Worm (Caenorhabditis elegans) whole organism, L1 larva: Measurements from ENCODE around the gene gst-12.

ENCODE experiments used
- C04F5.9 ChIP-seq: sonication (generic microtip); optimal IDR thresholded peaks from 2 replicates; lab custom pipeline; 2016; ENCODE audit warnings: missing genetic modification characterization, missing compliant biosample characterization
- C16A3.4 ChIP-seq: fragments of 150-350 bp; optimal IDR thresholded peaks from 2 replicates; lab custom pipeline; 2014; ENCODE audit warnings: missing biosample characterization, missing genetic modification characterization
- alr-1 ChIP-seq: fragments of 200-800 bp; sonication (Bioruptor generic); optimal IDR thresholded peaks from 2 replicates; lab custom pipeline; 2018; ENCODE audit warnings: borderline replicate concordance, mild to moderate bottlenecking, missing genetic modification characterization, missing compliant biosample characterization
- aly-2 ChIP-seq: fragments of 150-350 bp; optimal IDR thresholded peaks from 2 replicates; lab custom pipeline; 2014; ENCODE audit warnings: missing biosample characterization, missing genetic modification characterization
- ama-1 ChIP-seq: fragments of 150-350 bp; optimal IDR thresholded peaks from 2 replicates; lab custom pipeline; 2014
- ceh-63 ChIP-seq: fragments of 200-800 bp; sonication (Bioruptor generic); optimal IDR thresholded peaks from 2 replicates; lab custom pipeline; 2018; ENCODE audit warnings: mild to moderate bottlenecking, missing genetic modification characterization, missing compliant biosample characterization
- ceh-88 ChIP-seq: fragments of 200-800 bp; sonication (Bioruptor generic); IDR thresholded peaks from 2 replicates; pipeline ENCODE4 v1.3.6; 2022; ENCODE audit warnings: missing genetic modification characterization, missing compliant biosample characterization
- ceh-90 ChIP-seq: sonication (generic microtip); optimal IDR thresholded peaks from 2 replicates; lab custom pipeline; 2016; ENCODE audit warnings: missing genetic modification characterization, missing compliant biosample characterization
- dsc-1 ChIP-seq: sonication (generic microtip); optimal IDR thresholded peaks from 2 replicates; lab custom pipeline; 2016; ENCODE audit warnings: mild to moderate bottlenecking, missing genetic modification characterization, missing compliant biosample characterization
- efl-3 ChIP-seq: fragments of 200-800 bp; sonication (Bioruptor generic); optimal IDR thresholded peaks from 2 replicates; lab custom pipeline; 2018; ENCODE audit warnings: mild to moderate bottlenecking, missing genetic modification characterization, missing compliant biosample characterization
- elt-2 ChIP-seq: sonication (generic microtip); optimal IDR thresholded peaks from 2 replicates; lab custom pipeline; 2016; ENCODE audit warnings: missing genetic modification characterization, mild to moderate bottlenecking, inconsistent platforms, missing compliant biosample characterization, missing genetic modification reagents
- elt-3 ChIP-seq, 6 experiments: fragments of 150-350 bp in 1 of 6; sonication (generic microtip); optimal IDR thresholded peaks; 2 replicates each; lab custom pipeline; 2017 to 2018; ENCODE audit warnings: missing biosample characterization in 6 of 6, missing genetic modification characterization in 6 of 6, inconsistent platforms in 1 of 6
- ets-5 ChIP-seq: fragments of 200-800 bp; sonication (Bioruptor generic); IDR thresholded peaks from 2 replicates; pipeline ENCODE4 v1.3.6; 2022; ENCODE audit warnings: missing genetic modification characterization, missing compliant biosample characterization
- fkh-10 ChIP-seq: sonication (generic microtip); optimal IDR thresholded peaks from 2 replicates; lab custom pipeline; 2017; ENCODE audit warnings: missing biosample characterization, missing genetic modification reagents, missing genetic modification characterization
- grh-1 ChIP-seq: fragments of 200-800 bp; sonication (Bioruptor generic); IDR thresholded peaks from 2 replicates; pipeline ENCODE4 v1.3.6; 2022; ENCODE audit warnings: missing genetic modification reagents, missing genetic modification characterization, missing compliant biosample characterization
- hlh-17 ChIP-seq: fragments of 200-800 bp; sonication (Bioruptor generic); optimal IDR thresholded peaks from 2 replicates; lab custom pipeline; 2018; ENCODE audit warnings: missing genetic modification characterization, mild to moderate bottlenecking, missing compliant biosample characterization, moderate library complexity, borderline replicate concordance
- hpl-2 ChIP-seq: fragments of 150-350 bp; optimal IDR thresholded peaks from 2 replicates; lab custom pipeline; 2014; ENCODE audit warnings: missing biosample characterization, missing genetic modification reagents, missing genetic modification characterization
- irx-1 ChIP-seq: sonication (generic microtip); optimal IDR thresholded peaks from 2 replicates; lab custom pipeline; 2016; ENCODE audit warnings: missing genetic modification characterization, missing compliant biosample characterization
- isw-1 ChIP-seq: fragments of 200-800 bp; sonication (Bioruptor generic); IDR thresholded peaks from 2 replicates; pipeline ENCODE4 v1.3.6; 2022; ENCODE audit warnings: missing genetic modification characterization, missing compliant biosample characterization
- jun-1 ChIP-seq: fragments of 150-350 bp; optimal IDR thresholded peaks from 2 replicates; lab custom pipeline; 2014; ENCODE audit warnings: missing biosample characterization, missing genetic modification reagents, missing genetic modification characterization
- lin-13 ChIP-seq: fragments of 150-350 bp; optimal IDR thresholded peaks from 2 replicates; lab custom pipeline; 2014; ENCODE audit warnings: missing biosample characterization, missing genetic modification reagents, missing genetic modification characterization
- lin-14 ChIP-seq: fragments of 200-800 bp; sonication (Bioruptor generic); optimal IDR thresholded peaks from 2 replicates; lab custom pipeline; 2018; ENCODE audit warnings: mild to moderate bottlenecking, missing genetic modification characterization, moderate library complexity, missing compliant biosample characterization
- lin-39 ChIP-seq: fragments of 150-350 bp; optimal IDR thresholded peaks from 2 replicates; lab custom pipeline; 2014; ENCODE audit warnings: missing biosample characterization, missing genetic modification reagents, missing genetic modification characterization
- lir-3 ChIP-seq: sonication (generic microtip); optimal IDR thresholded peaks from 2 replicates; lab custom pipeline; 2016; ENCODE audit warnings: mild to moderate bottlenecking, missing genetic modification characterization, moderate library complexity, missing compliant biosample characterization; ENCODE audit not compliant: poor library complexity
- lsy-2 ChIP-seq, 2 experiments: fragments of 150-350 bp; optimal IDR thresholded peaks; 2 replicates each; lab custom pipeline; 2014; ENCODE audit warnings: missing biosample characterization in 2 of 2, missing genetic modification characterization in 2 of 2
- mdl-1 ChIP-seq, 2 experiments: fragments of 150-350 bp; optimal IDR thresholded peaks; 2 replicates each; lab custom pipeline; 2014 to 2017; ENCODE audit warnings: missing biosample characterization in 2 of 2, missing genetic modification characterization in 2 of 2, inconsistent platforms in 1 of 2
- mef-2 ChIP-seq: fragments of 150-350 bp; optimal IDR thresholded peaks from 2 replicates; lab custom pipeline; 2014; ENCODE audit warnings: missing biosample characterization, missing genetic modification characterization
- nhr-237 ChIP-seq: fragments of 150-350 bp; optimal IDR thresholded peaks from 2 replicates; lab custom pipeline; 2014; ENCODE audit warnings: missing biosample characterization, missing genetic modification characterization
- nhr-28 ChIP-seq: fragments of 150-350 bp; optimal IDR thresholded peaks from 2 replicates; lab custom pipeline; 2014; ENCODE audit warnings: missing biosample characterization, missing genetic modification characterization
- nhr-47 ChIP-seq: sonication (generic microtip); optimal IDR thresholded peaks from 2 replicates; lab custom pipeline; 2016; ENCODE audit warnings: mild to moderate bottlenecking, missing genetic modification characterization, moderate library complexity, missing compliant biosample characterization
- nhr-77 ChIP-seq: fragments of 150-350 bp; optimal IDR thresholded peaks from 2 replicates; lab custom pipeline; 2014; ENCODE audit warnings: missing biosample characterization, missing genetic modification characterization
- nhr-84 ChIP-seq: sonication (generic microtip); optimal IDR thresholded peaks from 2 replicates; lab custom pipeline; 2017; ENCODE audit warnings: missing biosample characterization, missing genetic modification characterization
- nhr-85 ChIP-seq: sonication (generic microtip); peaks from one replicate; lab custom pipeline; 2016; ENCODE audit warnings: missing genetic modification characterization, inconsistent platforms, missing compliant biosample characterization
- nhr-90 ChIP-seq: sonication (generic microtip); optimal IDR thresholded peaks from 2 replicates; lab custom pipeline; 2016; ENCODE audit warnings: mild to moderate bottlenecking, missing genetic modification characterization, missing compliant biosample characterization; ENCODE audit not compliant: poor library complexity
- pqm-1 ChIP-seq: sonication (generic microtip); optimal IDR thresholded peaks from 3 replicates; lab custom pipeline; 2017; ENCODE audit warnings: missing biosample characterization, missing genetic modification characterization
- rnt-1 ChIP-seq: sonication (generic microtip); optimal IDR thresholded peaks from 2 replicates; lab custom pipeline; 2016; ENCODE audit warnings: mild to moderate bottlenecking, missing genetic modification characterization, moderate library complexity, missing compliant biosample characterization
- snu-23 ChIP-seq: sonication (generic microtip); optimal IDR thresholded peaks from 2 replicates; lab custom pipeline; 2016; ENCODE audit warnings: missing genetic modification characterization, missing compliant biosample characterization
- sox-4 ChIP-seq: sonication (generic microtip); optimal IDR thresholded peaks from 2 replicates; lab custom pipeline; 2016; ENCODE audit warnings: missing genetic modification characterization, missing compliant biosample characterization
- sptf-1 ChIP-seq: fragments of 150-350 bp; optimal IDR thresholded peaks from 2 replicates; lab custom pipeline; 2014; ENCODE audit warnings: missing biosample characterization, missing genetic modification characterization
- sup-37 ChIP-seq: fragments of 200-800 bp; sonication (Bioruptor generic); optimal IDR thresholded peaks from 2 replicates; lab custom pipeline; 2018; ENCODE audit warnings: mild to moderate bottlenecking, missing genetic modification characterization, missing compliant biosample characterization
- tbx-2 ChIP-seq: sonication (generic microtip); optimal IDR thresholded peaks from 2 replicates; lab custom pipeline; 2016; ENCODE audit warnings: missing genetic modification characterization, missing compliant biosample characterization
- tlp-1 ChIP-seq: fragments of 150-350 bp; optimal IDR thresholded peaks from 2 replicates; lab custom pipeline; 2014; ENCODE audit warnings: missing biosample characterization, missing genetic modification characterization
- unc-130 ChIP-seq: fragments of 150-350 bp; optimal IDR thresholded peaks from 2 replicates; lab custom pipeline; 2017; ENCODE audit warnings: missing biosample characterization, missing genetic modification characterization, inconsistent platforms
- unc-86 ChIP-seq: sonication (generic microtip); optimal IDR thresholded peaks from 2 replicates; lab custom pipeline; 2016; ENCODE audit warnings: missing genetic modification characterization, missing compliant biosample characterization
- unc-98 ChIP-seq: fragments of 200-800 bp; sonication (Bioruptor generic); IDR thresholded peaks from 2 replicates; pipeline ENCODE4 v1.3.6; 2022; ENCODE audit warnings: missing genetic modification characterization, missing compliant biosample characterization
- vab-15 ChIP-seq: sonication (generic microtip); optimal IDR thresholded peaks from 2 replicates; lab custom pipeline; 2017; ENCODE audit warnings: missing genotype, mild to moderate bottlenecking, missing genetic modification characterization, missing compliant biosample characterization
- xbp-1 ChIP-seq: sonication (generic microtip); optimal IDR thresholded peaks from 2 replicates; lab custom pipeline; 2016; ENCODE audit warnings: missing genetic modification characterization, missing compliant biosample characterization
- zag-1 ChIP-seq: fragments of 150-350 bp; optimal IDR thresholded peaks from 2 replicates; lab custom pipeline; 2014; ENCODE audit warnings: missing biosample characterization, missing genetic modification characterization
- ztf-11 ChIP-seq, 2 experiments: sonication (generic microtip); optimal IDR thresholded peaks; 2 replicates each; lab custom pipeline; 2016 to 2017; ENCODE audit warnings: missing genetic modification characterization in 2 of 2, missing biosample characterization in 1 of 2, missing compliant biosample characterization in 1 of 2
- ztf-4 ChIP-seq: fragments of 150-350 bp; optimal IDR thresholded peaks from 2 replicates; lab custom pipeline; 2014; ENCODE audit warnings: missing biosample characterization, missing genetic modification characterization

gst-12 gene

ce11 chrII:13575018-13575948 is 42.6 kb downstream of the gst-12 start, which contains the start of the genes mrpl-37 and lin-38 (continued):
- TF ChIP-seq elt-3 (tag; optimal IDR thresholded peaks at IDR 0.05; lab: Kevin White, UChicago) (peak in 1 of 6 experiments; percentile 27), grh-1 (GFP tag; lab: Robert Waterston, UW) (no peak), C04F5.9 (tag; lab: Kevin White, UChicago) (no peak), lin-39 (tag; lab: Kevin White, UChicago) (no peak), unc-130 (tag; lab: Kevin White, UChicago) (peak; percentile 60), lin-14 (no peak), aly-2 (no peak), irx-1 (tag; lab: Kevin White, UChicago) (no peak), efl-3 (GFP tag; lab: Kevin White, UChicago) (no peak), lin-13 (GFP tag; lab: Kevin White, UChicago) (peak; percentile 65), jun-1 (tag; lab: Kevin White, UChicago) (peak; percentile 28), xbp-1 (tag; lab: Kevin White, UChicago) (peak; percentile 54), vab-15 (tag; lab: Kevin White, UChicago) (no peak), rnt-1 (tag; lab: Kevin White, UChicago) (no peak), tlp-1 (tag; lab: Kevin White, UChicago) (no peak), ztf-11 (tag; optimal IDR thresholded peaks at IDR 0.05; lab: Kevin White, UChicago) (no peak), alr-1 (no peak), nhr-237 (tag; lab: Kevin White, UChicago) (no peak), C16A3.4 (tag; lab: Kevin White, UChicago) (peak; percentile 78), tbx-2 (peak; percentile 54), unc-98 (GFP tag; lab: Robert Waterston, UW) (no peak; the same call in 1 of the 2 replicates), mef-2 (tag; lab: Kevin White, UChicago) (no peak), ztf-4 (tag; lab: Kevin White, UChicago) (no peak), lsy-2 (tag; optimal IDR thresholded peaks at IDR 0.05; lab: Kevin White, UChicago) (peak; percentile 60 to 85), nhr-84 (tag; lab: Kevin White, UChicago) (no peak), hlh-17 (GFP tag; lab: Kevin White, UChicago) (no peak), nhr-77 (tag; lab: Kevin White, UChicago) (peak; percentile 91), unc-86 (tag; lab: Kevin White, UChicago) (no peak), fkh-10 (GFP tag; lab: Kevin White, UChicago) (no peak), zag-1 (tag; lab: Kevin White, UChicago) (no peak), ets-5 (GFP tag; lab: Robert Waterston, UW) (no peak), nhr-47 (no peak), nhr-28 (tag; lab: Kevin White, UChicago) (no peak), ama-1 (no peak), nhr-90 (tag; lab: Kevin White, UChicago) (peak; percentile 9), hpl-2 (GFP tag; lab: Kevin White, UChicago) (no peak), dsc-1 (tag; lab: Kevin White, UChicago) (no peak), elt-2 (tag; lab: Kevin White, UChicago) (no peak), ceh-90 (no peak), lir-3 (tag; lab: Kevin White, UChicago) (no peak), nhr-85 (tag; lab: Kevin White, UChicago) (peak; percentile 41), pqm-1 (tag; lab: Kevin White, UChicago) (no peak), isw-1 (peak; percentile 32; the same call in 1 of the 2 replicates), snu-23 (GFP tag; lab: Kevin White, UChicago) (peak; percentile 78), ceh-88 (peak; percentile 38; the same call in 1 of the 2 replicates), mdl-1 (tag; optimal IDR thresholded peaks at IDR 0.05; lab: Kevin White, UChicago) (peak in 1 of 2 experiments; percentile 49), sox-4 (tag; lab: Kevin White, UChicago) (no peak), ceh-63 (GFP tag; lab: Kevin White, UChicago) (no peak), sptf-1 (tag; lab: Kevin White, UChicago) (no peak), sup-37 (GFP tag; lab: Kevin White, UChicago) (no peak)
